Worm (Caenorhabditis elegans) whole organism, L3 larva: ENCODE data around the gene E02H9.7.

Experiments used
- R02D3.7 ChIP-seq: fragments of 150-350 bp; optimal IDR thresholded peaks from 2 replicates; lab custom pipeline; 2014; ENCODE audit warnings: missing biosample characterization, missing genetic modification characterization
- ZK546.5 ChIP-seq: sonication (generic microtip); optimal IDR thresholded peaks from 2 replicates; lab custom pipeline; 2017; ENCODE audit warnings: missing biosample characterization, missing genetic modification characterization
- aly-2 ChIP-seq: fragments of 150-350 bp; optimal IDR thresholded peaks from 2 replicates; lab custom pipeline; 2014; ENCODE audit warnings: missing biosample characterization, missing genetic modification characterization
- ama-1 ChIP-seq: fragments of 150-350 bp; optimal IDR thresholded peaks from 2 replicates; lab custom pipeline; 2018
- ceh-16 ChIP-seq: sonication (generic microtip); optimal IDR thresholded peaks from 2 replicates; lab custom pipeline; 2017; ENCODE audit warnings: missing biosample characterization, missing genetic modification characterization
- ceh-28 ChIP-seq: fragments of 150-350 bp; optimal IDR thresholded peaks from 2 replicates; lab custom pipeline; 2014; ENCODE audit warnings: missing biosample characterization, missing genetic modification reagents, missing genetic modification characterization
- ceh-82 ChIP-seq: fragments of 150-350 bp; optimal IDR thresholded peaks from 2 replicates; lab custom pipeline; 2014; ENCODE audit warnings: missing biosample characterization, missing genetic modification characterization
- ceh-9 ChIP-seq: sonication (generic microtip); optimal IDR thresholded peaks from 2 replicates; lab custom pipeline; 2018; ENCODE audit warnings: missing biosample characterization, missing genetic modification characterization
- daf-12 ChIP-seq: fragments of 150-350 bp; optimal IDR thresholded peaks from 2 replicates; lab custom pipeline; 2014; ENCODE audit warnings: missing biosample characterization, missing genetic modification reagents, missing genetic modification characterization
- egl-27 ChIP-seq: sonication (generic microtip); optimal IDR thresholded peaks from 4 replicates; lab custom pipeline; 2017; ENCODE audit warnings: missing biosample characterization, missing genetic modification reagents, missing genetic modification characterization
- egl-5 ChIP-seq: fragments of 150-350 bp; optimal IDR thresholded peaks from 2 replicates; lab custom pipeline; 2017; ENCODE audit warnings: missing biosample characterization, missing genetic modification reagents, missing genetic modification characterization, inconsistent platforms
- elt-1 ChIP-seq: fragments of 150-350 bp; optimal IDR thresholded peaks from 2 replicates; lab custom pipeline; 2014; ENCODE audit warnings: missing biosample characterization, missing genetic modification characterization
- elt-2 ChIP-seq: sonication (generic microtip); optimal IDR thresholded peaks from 2 replicates; lab custom pipeline; 2016; ENCODE audit warnings: missing genetic modification reagents, mild to moderate bottlenecking, missing genetic modification characterization, missing compliant biosample characterization
- elt-3 ChIP-seq, 3 experiments: fragments of 150-350 bp in 1 of 3; sonication (generic microtip) in 2 of 3; optimal IDR thresholded peaks; 2 replicates in 2 of 3; 4 replicates in 1 of 3; lab custom pipeline; 2014 to 2017; ENCODE audit warnings: missing biosample characterization in 3 of 3, missing genetic modification characterization in 3 of 3
- eor-1 ChIP-seq, 2 experiments: fragments of 150-350 bp; optimal IDR thresholded peaks; 2 replicates each; lab custom pipeline; 2014 to 2018; ENCODE audit warnings: missing biosample characterization in 2 of 2, missing genetic modification characterization in 2 of 2
- fkh-10 ChIP-seq: sonication (generic microtip); optimal IDR thresholded peaks from 2 replicates; lab custom pipeline; 2017; ENCODE audit warnings: missing biosample characterization, missing genetic modification reagents, missing genetic modification characterization
- fkh-2 ChIP-seq: fragments of 150-350 bp; optimal IDR thresholded peaks from 2 replicates; lab custom pipeline; 2014; ENCODE audit warnings: missing biosample characterization, missing genetic modification reagents, missing genetic modification characterization
- fos-1 ChIP-seq: fragments of 150-350 bp; optimal IDR thresholded peaks from 2 replicates; lab custom pipeline; 2014; ENCODE audit warnings: missing biosample characterization, missing genetic modification characterization
- hmg-11 ChIP-seq: sonication (generic microtip); optimal IDR thresholded peaks from 2 replicates; lab custom pipeline; 2016; ENCODE audit warnings: missing genetic modification characterization, missing compliant biosample characterization
- jun-1 ChIP-seq: fragments of 150-350 bp; optimal IDR thresholded peaks from 2 replicates; lab custom pipeline; 2014; ENCODE audit warnings: missing biosample characterization, missing genetic modification reagents, missing genetic modification characterization
- lin-15B ChIP-seq: fragments of 150-350 bp; optimal IDR thresholded peaks from 2 replicates; lab custom pipeline; 2014; ENCODE audit warnings: missing biosample characterization, missing genetic modification characterization
- lin-39 ChIP-seq: fragments of 150-350 bp; optimal IDR thresholded peaks from 2 replicates; lab custom pipeline; 2018; ENCODE audit warnings: missing biosample characterization, missing genetic modification reagents, missing genetic modification characterization
- lsy-12 ChIP-seq: sonication (generic microtip); optimal IDR thresholded peaks from 2 replicates; lab custom pipeline; 2016; ENCODE audit warnings: mild to moderate bottlenecking, missing genetic modification characterization, missing compliant biosample characterization
- mdl-1 ChIP-seq: fragments of 150-350 bp; optimal IDR thresholded peaks from 2 replicates; lab custom pipeline; 2014; ENCODE audit warnings: missing biosample characterization, missing genetic modification characterization
- mml-1 ChIP-seq: fragments of 150-350 bp; sonication (generic microtip); optimal IDR thresholded peaks from 3 replicates; lab custom pipeline; 2014; ENCODE audit warnings: missing biosample characterization, missing genetic modification characterization
- nfya-1 ChIP-seq: sonication (generic microtip); optimal IDR thresholded peaks from 2 replicates; lab custom pipeline; 2017; ENCODE audit warnings: missing genetic modification characterization, mild to moderate bottlenecking, missing compliant biosample characterization, antibody characterized with exemption, moderate library complexity; ENCODE audit not compliant: insufficient read depth
- nhr-11 ChIP-seq: fragments of 150-350 bp; optimal IDR thresholded peaks from 2 replicates; lab custom pipeline; 2014; ENCODE audit warnings: missing biosample characterization, missing genetic modification characterization
- nhr-12 ChIP-seq: fragments of 150-350 bp; optimal IDR thresholded peaks from 2 replicates; lab custom pipeline; 2014; ENCODE audit warnings: missing biosample characterization, missing genetic modification characterization
- nhr-23 ChIP-seq: fragments of 150-350 bp; optimal IDR thresholded peaks from 2 replicates; lab custom pipeline; 2014; ENCODE audit warnings: missing biosample characterization, missing genetic modification reagents, missing genetic modification characterization
- nhr-237 ChIP-seq: fragments of 150-350 bp; optimal IDR thresholded peaks from 2 replicates; lab custom pipeline; 2014; ENCODE audit warnings: missing biosample characterization, missing genetic modification characterization
- nhr-25 ChIP-seq: sonication (generic microtip); optimal IDR thresholded peaks from 2 replicates; lab custom pipeline; 2017; ENCODE audit warnings: missing biosample characterization, missing genetic modification characterization
- nhr-28 ChIP-seq: fragments of 150-350 bp; optimal IDR thresholded peaks from 2 replicates; lab custom pipeline; 2014; ENCODE audit warnings: missing biosample characterization, missing genetic modification characterization
- nhr-43 ChIP-seq: sonication (generic microtip); optimal IDR thresholded peaks from 2 replicates; lab custom pipeline; 2016; ENCODE audit warnings: mild to moderate bottlenecking, missing genetic modification characterization, missing compliant biosample characterization; ENCODE audit not compliant: poor library complexity, severe bottlenecking
- nhr-67 ChIP-seq: fragments of 150-350 bp; optimal IDR thresholded peaks from 2 replicates; lab custom pipeline; 2014; ENCODE audit warnings: missing biosample characterization, missing genetic modification characterization
- nhr-76 ChIP-seq: fragments of 150-350 bp; sonication (generic microtip); optimal IDR thresholded peaks from 5 replicates; lab custom pipeline; 2014; ENCODE audit warnings: missing biosample characterization, missing genetic modification characterization
- nhr-77 ChIP-seq: fragments of 150-350 bp; optimal IDR thresholded peaks from 2 replicates; lab custom pipeline; 2014; ENCODE audit warnings: missing biosample characterization, missing genetic modification characterization
- pha-4 ChIP-seq: fragments of 150-350 bp; optimal IDR thresholded peaks from 2 replicates; lab custom pipeline; 2014; ENCODE audit warnings: missing biosample characterization, missing genetic modification reagents, missing genetic modification characterization
- pqm-1 ChIP-seq: fragments of 150-350 bp; optimal IDR thresholded peaks from 2 replicates; lab custom pipeline; 2017; ENCODE audit warnings: missing biosample characterization, missing genetic modification characterization, inconsistent platforms
- sea-2 ChIP-seq: fragments of 150-350 bp; sonication (generic microtip); optimal IDR thresholded peaks from 4 replicates; lab custom pipeline; 2014; ENCODE audit warnings: missing biosample characterization, missing genetic modification reagents, missing genetic modification characterization
- skn-1 ChIP-seq: fragments of 150-350 bp; optimal IDR thresholded peaks from 2 replicates; lab custom pipeline; 2014; ENCODE audit warnings: missing biosample characterization, missing genetic modification characterization
- snpc-4 ChIP-seq: fragments of 150-350 bp; optimal IDR thresholded peaks from 2 replicates; lab custom pipeline; 2014; ENCODE audit warnings: missing biosample characterization, missing genetic modification characterization
- tbx-2 ChIP-seq: sonication (generic microtip); optimal IDR thresholded peaks from 2 replicates; lab custom pipeline; 2016; ENCODE audit warnings: mild to moderate bottlenecking, missing genetic modification characterization, missing compliant biosample characterization
- unc-39 ChIP-seq: sonication (generic microtip); optimal IDR thresholded peaks from 4 replicates; lab custom pipeline; 2017; ENCODE audit warnings: missing biosample characterization, missing genetic modification characterization
- unc-62 ChIP-seq: fragments of 150-350 bp; sonication (generic microtip); optimal IDR thresholded peaks from 4 replicates; lab custom pipeline; 2014; ENCODE audit warnings: missing biosample characterization, missing genetic modification reagents, missing genetic modification characterization
- zag-1 ChIP-seq: fragments of 150-350 bp; optimal IDR thresholded peaks from 2 replicates; lab custom pipeline; 2014; ENCODE audit warnings: missing biosample characterization, missing genetic modification characterization
- ztf-11 ChIP-seq: fragments of 150-350 bp; optimal IDR thresholded peaks from 2 replicates; lab custom pipeline; 2014; ENCODE audit warnings: missing biosample characterization, missing genetic modification characterization
- ztf-4 ChIP-seq: fragments of 150-350 bp; optimal IDR thresholded peaks from 2 replicates; lab custom pipeline; 2014; ENCODE audit warnings: missing biosample characterization, missing genetic modification characterization

Gene E02H9.7

ce11 chrIII:2410925-2411450 lies 34.5 kb downstream of the E02H9.7 start, which contains the start of gene mrpl-30:
Gene mrpl-30, minus strand, starts transcription at chrIII:2410975.
- peak; percentile 76 for TF ChIP-seq ceh-28 (tag; lab: Kevin White, UChicago)
- no peak for TF ChIP-seq elt-1 (tag; lab: Kevin White, UChicago)
- TF ChIP-seq nhr-23, result no peak
- no peak for TF ChIP-seq unc-62 (GFP tag; lab: Kevin White, UChicago)

- TF ChIP-seq fkh-10, result no peak
- peak; percentile 22 for TF ChIP-seq lin-39 (tag; lab: Kevin White, UChicago)
- peak; percentile 27 for TF ChIP-seq egl-5
- TF ChIP-seq elt-3 (tag; optimal IDR thresholded peaks at IDR 0.05; lab: Kevin White, UChicago), result no peak
- no peak for TF ChIP-seq unc-39 (tag; lab: Kevin White, UChicago)
- TF ChIP-seq nfya-1 (tag; lab: Kevin White, UChicago), result peak; percentile 50
- no peak for TF ChIP-seq lsy-12 (tag; lab: Kevin White, UChicago)
- TF ChIP-seq sea-2 (GFP tag; lab: Kevin White, UChicago), result no peak
- no peak for TF ChIP-seq nhr-237
- TF ChIP-seq jun-1 (tag; lab: Kevin White, UChicago), result no peak
- TF ChIP-seq pha-4 (tag; lab: Kevin White, UChicago), result peak; percentile 56
- TF ChIP-seq fkh-2 (tag; lab: Kevin White, UChicago), result no peak
- TF ChIP-seq lin-15B (tag; lab: Kevin White, UChicago), result peak; percentile 69
- TF ChIP-seq mml-1 (tag; lab: Kevin White, UChicago), result no peak
- TF ChIP-seq fos-1 (tag; lab: Kevin White, UChicago), result no peak
- no peak for TF ChIP-seq nhr-23
- no peak for TF ChIP-seq mdl-1
- TF ChIP-seq R02D3.7 (tag; lab: Kevin White, UChicago), result peak; percentile 98
- TF ChIP-seq ztf-4, result no peak
- TF ChIP-seq zag-1 (tag; lab: Kevin White, UChicago), result no peak
- TF ChIP-seq ama-1 (lab: Kevin White, UChicago), result no peak
- no peak for TF ChIP-seq nhr-12 (tag; lab: Kevin White, UChicago)
- TF ChIP-seq hmg-11 (tag; lab: Kevin White, UChicago), result peak; percentile 59
- TF ChIP-seq nhr-76 (tag; lab: Kevin White, UChicago), result no peak
- TF ChIP-seq nhr-67 (tag; lab: Kevin White, UChicago), result no peak
- no peak for TF ChIP-seq unc-62 (GFP tag; lab: Kevin White, UChicago)
- TF ChIP-seq nhr-11 (tag; lab: Kevin White, UChicago), result no peak
- TF ChIP-seq ceh-9 (tag; lab: Kevin White, UChicago), result no peak
- peak; percentile 6 for TF ChIP-seq pqm-1
- TF ChIP-seq egl-27 (tag; lab: Kevin White, UChicago), result no peak
- no peak for TF ChIP-seq tbx-2
- peak; percentile 68 for TF ChIP-seq ceh-28 (tag; lab: Kevin White, UChicago)
- TF ChIP-seq aly-2 (tag; lab: Kevin White, UChicago), result no peak
- TF ChIP-seq ceh-16 (tag; lab: Kevin White, UChicago), result no peak
- no peak for TF ChIP-seq elt-2 (tag; lab: Kevin White, UChicago)
- TF ChIP-seq eor-1 (tag; optimal IDR thresholded peaks at IDR 0.05; lab: Kevin White, UChicago), result no peak
- no peak for TF ChIP-seq nhr-43 (tag; lab: Kevin White, UChicago)
- TF ChIP-seq nhr-25 (tag; lab: Kevin White, UChicago), result no peak
- TF ChIP-seq ZK546.5 (tag; lab: Kevin White, UChicago), result no peak
- TF ChIP-seq ztf-11 (tag; lab: Kevin White, UChicago), result no peak
- TF ChIP-seq snpc-4 (tag; lab: Kevin White, UChicago), result no peak
- TF ChIP-seq skn-1 (tag; lab: Kevin White, UChicago), result no peak
- TF ChIP-seq nhr-77 (tag; lab: Kevin White, UChicago), result no peak
- no peak for TF ChIP-seq daf-12 (tag; lab: Kevin White, UChicago)
- TF ChIP-seq ceh-82 (tag; lab: Kevin White, UChicago), result no peak
- TF ChIP-seq nhr-28 (tag; lab: Kevin White, UChicago), result no peak
- TF ChIP-seq elt-1 (tag; lab: Kevin White, UChicago), result no peak
These were observed 44.0 kb downstream of the E02H9.7 start, which contains the start of the genes cic-1 and strm-1 for ce11 chrIII:2401126-2402123. Gene cic-1, minus strand, starts transcription at chrIII:2401221. Gene strm-1, plus strand, starts transcription at chrIII:2402070.
